Worm (Caenorhabditis elegans): ENCODE measurements around the gene srx-114.

DNA sequence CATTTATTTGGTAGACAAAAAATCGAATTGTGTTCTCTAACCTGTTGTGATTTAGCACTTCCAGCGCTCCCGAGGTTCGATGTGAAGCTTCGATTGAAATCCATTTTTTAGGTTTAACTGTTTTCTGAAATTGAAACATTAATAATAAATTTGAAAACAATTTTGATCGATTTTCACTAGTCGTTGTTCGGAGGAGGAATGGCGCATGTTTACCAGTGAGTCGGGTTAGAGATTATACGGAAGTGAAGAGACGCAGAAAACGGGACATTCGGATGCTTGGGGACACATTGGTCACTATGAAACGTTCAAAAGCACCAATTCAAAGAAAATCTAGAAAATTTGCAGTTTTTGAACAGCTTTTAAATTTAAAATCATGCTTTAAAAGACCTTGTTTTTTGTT is 34.2 kb downstream of the srx-114 start, which contains the start of gene fbxl-3:
- TF ChIP-seq sea-1 (GFP tag; conservative IDR thresholded peaks at IDR 0.05) (no peak), tra-4 (tag; optimal IDR thresholded peaks at IDR 0.05) (no peak), flt-1 (GFP tag; IDR thresholded peaks at IDR 0.05) (no peak), ama-1 (optimal IDR thresholded peaks at IDR 0.05) (no peak), ets-7 (tag; optimal IDR thresholded peaks at IDR 0.05) (no peak), pes-1 (GFP tag; IDR thresholded peaks at IDR 0.05) (no peak), ceh-13 (GFP tag; optimal IDR thresholded peaks at IDR 0.05) (no peak), tbx-11 (GFP tag; IDR thresholded peaks at IDR 0.05) (no peak), aly-1 (tag; optimal IDR thresholded peaks at IDR 0.05) (no peak), hmbx-1 (tag; optimal IDR thresholded peaks at IDR 0.05) (no peak), tbx-37 (GFP tag; conservative IDR thresholded peaks at IDR 0.05) (no peak)
